Worm (Caenorhabditis elegans) whole organism, L4 larva: Measurements from ENCODE around the gene mig-21.

Experiments used
- attf-4 ChIP-seq: sonication (generic microtip); optimal IDR thresholded peaks from 3 replicates; lab custom pipeline; 2017; ENCODE audit warnings: missing biosample characterization, missing genetic modification characterization
- dve-1 ChIP-seq: sonication (generic microtip); optimal IDR thresholded peaks from 2 replicates; lab custom pipeline; 2017; ENCODE audit warnings: antibody characterized with exemption, mild to moderate bottlenecking, missing genetic modification characterization, missing compliant biosample characterization; ENCODE audit not compliant: insufficient read depth
- lin-13 ChIP-seq: fragments of 150-350 bp; optimal IDR thresholded peaks from 2 replicates; lab custom pipeline; 2014; ENCODE audit warnings: missing biosample characterization, missing genetic modification reagents, missing genetic modification characterization
- mdl-1 ChIP-seq, 2 experiments: fragments of 150-350 bp in 1 of 2; sonication (generic microtip) in 1 of 2; optimal IDR thresholded peaks; 2 replicates each; lab custom pipeline; 2014 to 2017; ENCODE audit warnings: missing biosample characterization in 2 of 2, missing genetic modification characterization in 2 of 2

ce11 chrIII:5875418-5875702 lies 2.8 kb downstream of the mig-21 start:
- TF ChIP-seq attf-4 (tag; lab: Kevin White, UChicago) (no peak), lin-13 (GFP tag; lab: Kevin White, UChicago) (no peak), dve-1 (no peak), mdl-1 (tag; optimal IDR thresholded peaks at IDR 0.05; lab: Kevin White, UChicago) (no peak)
